Worm (Caenorhabditis elegans) whole organism, L2 larva: ENCODE data around the gene bcl-7.
A peak's percentile ranks its signal among the peaks of the same experiment; 100 is the strongest.

Experiments used
- F13H6.1 ChIP-seq: sonication (generic microtip); optimal IDR thresholded peaks from 2 replicates; lab custom pipeline; 2016; ENCODE audit warnings: missing genetic modification characterization, missing compliant biosample characterization
- R02D3.7 ChIP-seq: fragments of 150-350 bp; optimal IDR thresholded peaks from 2 replicates; lab custom pipeline; 2014; ENCODE audit warnings: missing biosample characterization, missing genetic modification characterization
- ZK546.5 ChIP-seq: sonication (generic microtip); optimal IDR thresholded peaks from 2 replicates; lab custom pipeline; 2017; ENCODE audit warnings: missing biosample characterization, missing genetic modification characterization
- alr-1 ChIP-seq: fragments of 150-350 bp; optimal IDR thresholded peaks from 2 replicates; lab custom pipeline; 2014; ENCODE audit warnings: missing biosample characterization, missing genetic modification characterization
- blmp-1 ChIP-seq: sonication (generic microtip); optimal IDR thresholded peaks from 2 replicates; lab custom pipeline; 2017; ENCODE audit warnings: missing genetic modification characterization, mild to moderate bottlenecking, missing compliant biosample characterization, antibody characterized with exemption, moderate library complexity; ENCODE audit not compliant: insufficient read depth
- ceh-16 ChIP-seq: fragments of 150-350 bp; optimal IDR thresholded peaks from 2 replicates; lab custom pipeline; 2014; ENCODE audit warnings: missing biosample characterization, missing genetic modification characterization
- ceh-82 ChIP-seq: fragments of 150-350 bp; optimal IDR thresholded peaks from 2 replicates; lab custom pipeline; 2014; ENCODE audit warnings: missing biosample characterization, missing genetic modification characterization
- crh-2 ChIP-seq: sonication (generic microtip); optimal IDR thresholded peaks from 2 replicates; lab custom pipeline; 2017; ENCODE audit warnings: missing biosample characterization, missing genetic modification characterization
- dmd-4 ChIP-seq: sonication (generic microtip); optimal IDR thresholded peaks from 2 replicates; lab custom pipeline; 2017; ENCODE audit warnings: missing biosample characterization, missing genetic modification characterization
- egl-27 ChIP-seq: sonication (generic microtip); optimal IDR thresholded peaks from 3 replicates; lab custom pipeline; 2017; ENCODE audit warnings: missing biosample characterization, missing genetic modification reagents, missing genetic modification characterization
- elt-1 ChIP-seq: fragments of 150-350 bp; optimal IDR thresholded peaks from 2 replicates; lab custom pipeline; 2014; ENCODE audit warnings: missing biosample characterization, missing genetic modification characterization
- elt-3 ChIP-seq: sonication (generic microtip); optimal IDR thresholded peaks from 2 replicates; lab custom pipeline; 2017; ENCODE audit warnings: missing biosample characterization, missing genetic modification characterization
- fos-1 ChIP-seq: fragments of 150-350 bp; optimal IDR thresholded peaks from 2 replicates; lab custom pipeline; 2014; ENCODE audit warnings: missing biosample characterization, missing genetic modification characterization
- gmeb-1 ChIP-seq: fragments of 150-350 bp; optimal IDR thresholded peaks from 2 replicates; lab custom pipeline; 2014; ENCODE audit warnings: missing biosample characterization, missing genetic modification characterization
- lin-11 ChIP-seq: fragments of 150-350 bp; sonication (generic microtip); optimal IDR thresholded peaks from 2 replicates; lab custom pipeline; 2014; ENCODE audit warnings: missing biosample characterization, missing genetic modification characterization, inconsistent platforms, mixed read lengths
- lin-13 ChIP-seq: fragments of 150-350 bp; optimal IDR thresholded peaks from 2 replicates; lab custom pipeline; 2014; ENCODE audit warnings: missing biosample characterization, missing genetic modification reagents, missing genetic modification characterization
- lsy-2 ChIP-seq, 2 experiments: fragments of 150-350 bp in 1 of 2; sonication (generic microtip) in 1 of 2; optimal IDR thresholded peaks; 2 replicates each; lab custom pipeline; 2014 to 2017; ENCODE audit warnings: missing biosample characterization in 2 of 2, missing genetic modification characterization in 2 of 2
- mdl-1 ChIP-seq, 2 experiments: fragments of 150-350 bp in 1 of 2; sonication (generic microtip) in 1 of 2; optimal IDR thresholded peaks; 2 replicates each; lab custom pipeline; 2017; ENCODE audit warnings: missing biosample characterization in 2 of 2, missing genetic modification characterization in 2 of 2
- nhr-10 ChIP-seq: sonication (generic microtip); optimal IDR thresholded peaks from 2 replicates; lab custom pipeline; 2017; ENCODE audit warnings: missing biosample characterization, missing genetic modification characterization
- nhr-11 ChIP-seq: fragments of 150-350 bp; optimal IDR thresholded peaks from 2 replicates; lab custom pipeline; 2014; ENCODE audit warnings: missing biosample characterization, missing genetic modification characterization
- nhr-129 ChIP-seq: fragments of 150-350 bp; optimal IDR thresholded peaks from 2 replicates; lab custom pipeline; 2014; ENCODE audit warnings: missing biosample characterization, missing genetic modification characterization
- nhr-21 ChIP-seq: fragments of 150-350 bp; optimal IDR thresholded peaks from 2 replicates; lab custom pipeline; 2014; ENCODE audit warnings: missing biosample characterization, missing genetic modification characterization
- nhr-23 ChIP-seq: fragments of 150-350 bp; optimal IDR thresholded peaks from 2 replicates; lab custom pipeline; 2014; ENCODE audit warnings: missing biosample characterization, missing genetic modification reagents, missing genetic modification characterization
- nhr-25 ChIP-seq: fragments of 150-350 bp; sonication (generic microtip); optimal IDR thresholded peaks from 3 replicates; lab custom pipeline; 2014; ENCODE audit warnings: missing biosample characterization, missing genetic modification characterization
- nhr-6 ChIP-seq: fragments of 150-350 bp; optimal IDR thresholded peaks from 2 replicates; lab custom pipeline; 2014; ENCODE audit warnings: missing biosample characterization, missing genetic modification characterization
- sma-3 ChIP-seq: sonication (generic microtip); optimal IDR thresholded peaks from 2 replicates; lab custom pipeline; 2016; ENCODE audit warnings: missing genetic modification reagents, missing genetic modification characterization, missing compliant biosample characterization
- sma-9 ChIP-seq, 2 experiments: fragments of 150-350 bp in 1 of 2; sonication (generic microtip) in 1 of 2; optimal IDR thresholded peaks; 2 replicates each; lab custom pipeline; 2014 to 2016; ENCODE audit warnings: missing genetic modification characterization in 2 of 2, mild to moderate bottlenecking in 1 of 2, missing biosample characterization in 1 of 2, missing compliant biosample characterization in 1 of 2, missing genetic modification reagents in 1 of 2, moderate library complexity in 1 of 2
- unc-39 ChIP-seq: fragments of 150-350 bp; optimal IDR thresholded peaks from 2 replicates; lab custom pipeline; 2014; ENCODE audit warnings: missing biosample characterization, missing genetic modification characterization
- unc-55 ChIP-seq: fragments of 150-350 bp; sonication (generic microtip); optimal IDR thresholded peaks from 3 replicates; lab custom pipeline; 2014; ENCODE audit warnings: missing biosample characterization, missing genetic modification reagents, missing genetic modification characterization
- zag-1 ChIP-seq: fragments of 150-350 bp; optimal IDR thresholded peaks from 2 replicates; lab custom pipeline; 2014; ENCODE audit warnings: missing biosample characterization, missing genetic modification characterization
- ztf-1 ChIP-seq: fragments of 200-800 bp; sonication (Bioruptor generic); conservative IDR thresholded peaks from 2 replicates; pipeline ENCODE4 v1.3.6; 2022; ENCODE audit warnings: missing genetic modification characterization, missing compliant biosample characterization
- ztf-4 ChIP-seq: fragments of 150-350 bp; optimal IDR thresholded peaks from 2 replicates; lab custom pipeline; 2014; ENCODE audit warnings: missing biosample characterization, missing genetic modification characterization

The bcl-7 gene

DNA sequence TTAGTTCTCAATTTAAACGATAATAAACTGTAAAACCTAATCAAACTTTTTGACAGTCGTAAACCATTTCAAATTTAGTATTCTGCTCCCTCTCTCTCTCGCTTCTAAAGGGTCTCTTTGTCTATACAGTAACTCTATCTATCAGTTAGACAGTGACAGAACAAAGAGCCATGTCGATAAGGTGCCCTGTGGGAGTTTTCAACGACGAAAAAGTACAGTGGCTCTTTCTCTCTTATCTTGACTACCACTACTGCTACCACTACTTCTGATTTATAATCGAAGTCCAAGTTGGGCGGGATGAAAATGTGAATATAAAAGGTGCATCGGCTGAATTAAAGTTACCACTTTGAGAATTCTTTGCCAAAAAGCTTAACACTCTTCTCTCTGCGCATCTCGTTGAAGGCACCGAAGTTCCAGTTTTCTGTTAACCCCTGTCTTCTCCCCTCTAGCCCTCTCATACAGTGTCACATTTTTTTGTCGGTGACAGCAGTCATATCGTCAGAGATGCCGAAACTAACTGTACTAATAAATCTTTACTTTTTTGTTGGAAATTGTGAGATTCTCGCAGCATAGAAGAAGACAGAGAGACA lies 25.0 kb downstream of the bcl-7 start:
- no peak for TF ChIP-seq sma-9 (GFP tag; optimal IDR thresholded peaks at IDR 0.05; lab: Kevin White, UChicago)
- no peak for TF ChIP-seq sma-9 (tag; optimal IDR thresholded peaks at IDR 0.05; lab: Kevin White, UChicago)
- no peak for TF ChIP-seq ZK546.5 (tag; lab: Kevin White, UChicago)
- no peak for TF ChIP-seq fos-1 (tag; lab: Kevin White, UChicago)
- peak; percentile 15 for TF ChIP-seq F13H6.1

DNA sequence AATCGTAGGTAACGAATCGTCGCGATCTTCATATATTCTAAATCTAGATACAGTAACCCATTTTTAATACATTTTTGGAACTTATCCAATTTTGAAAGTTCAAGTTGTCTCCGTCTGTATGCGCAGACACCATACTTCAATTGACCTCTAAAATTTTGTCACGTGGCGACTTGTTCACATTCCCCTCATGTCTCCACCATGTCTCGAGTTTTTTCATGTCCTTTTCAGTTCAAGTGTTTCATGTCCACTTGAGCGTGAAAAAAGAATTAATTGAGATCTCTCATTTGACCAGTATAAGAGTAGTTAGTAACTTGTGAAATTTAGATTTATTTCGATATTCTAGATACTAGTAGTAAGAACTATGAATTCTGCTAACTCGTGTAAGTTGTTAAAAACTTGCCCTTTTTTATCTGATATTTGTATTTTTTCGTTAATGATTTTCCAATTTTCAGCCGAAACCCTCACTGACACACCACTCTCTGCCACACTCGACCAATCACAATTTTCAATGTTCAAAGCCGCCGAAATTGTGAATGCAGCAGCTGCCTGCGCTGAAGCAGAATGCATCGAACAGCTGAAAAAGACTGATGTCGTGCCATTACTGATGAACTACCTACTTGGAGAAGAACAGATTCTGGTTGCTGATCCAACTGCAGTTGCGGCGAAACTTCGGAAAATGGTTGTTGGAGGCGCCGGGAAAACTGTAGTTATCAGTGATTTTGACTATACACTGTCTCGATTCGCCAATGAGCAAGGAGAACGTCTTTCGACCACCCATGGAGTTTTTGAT lies 25.9 kb downstream of the bcl-7 start:
- TF ChIP-seq crh-2 (tag; lab: Kevin White, UChicago), result peak; percentile 25
- peak; percentile 18 for TF ChIP-seq blmp-1
- no peak for TF ChIP-seq nhr-11 (tag; lab: Kevin White, UChicago)
- peak; percentile 60 for TF ChIP-seq nhr-129
- TF ChIP-seq lsy-2 (tag; optimal IDR thresholded peaks at IDR 0.05; lab: Kevin White, UChicago), result peak in 1 of 2 experiments; percentile 38
- no peak for TF ChIP-seq nhr-21
- TF ChIP-seq mdl-1 (tag; optimal IDR thresholded peaks at IDR 0.05; lab: Kevin White, UChicago), result peak; percentile 12 to 43
- no peak for TF ChIP-seq F13H6.1
- TF ChIP-seq fos-1 (tag; lab: Kevin White, UChicago), result peak; percentile 12
- peak; percentile 57 for TF ChIP-seq nhr-6 (tag; lab: Kevin White, UChicago)
- peak; percentile 83 for TF ChIP-seq nhr-25 (tag; lab: Kevin White, UChicago)
- peak; percentile 69 for TF ChIP-seq sma-3 (GFP tag; lab: Kevin White, UChicago)
- no peak for TF ChIP-seq lin-11 (tag; lab: Kevin White, UChicago)
- peak; percentile 77 for TF ChIP-seq sma-9 (GFP tag; optimal IDR thresholded peaks at IDR 0.05; lab: Kevin White, UChicago)
- TF ChIP-seq sma-9 (tag; optimal IDR thresholded peaks at IDR 0.05; lab: Kevin White, UChicago), result no peak

DNA sequence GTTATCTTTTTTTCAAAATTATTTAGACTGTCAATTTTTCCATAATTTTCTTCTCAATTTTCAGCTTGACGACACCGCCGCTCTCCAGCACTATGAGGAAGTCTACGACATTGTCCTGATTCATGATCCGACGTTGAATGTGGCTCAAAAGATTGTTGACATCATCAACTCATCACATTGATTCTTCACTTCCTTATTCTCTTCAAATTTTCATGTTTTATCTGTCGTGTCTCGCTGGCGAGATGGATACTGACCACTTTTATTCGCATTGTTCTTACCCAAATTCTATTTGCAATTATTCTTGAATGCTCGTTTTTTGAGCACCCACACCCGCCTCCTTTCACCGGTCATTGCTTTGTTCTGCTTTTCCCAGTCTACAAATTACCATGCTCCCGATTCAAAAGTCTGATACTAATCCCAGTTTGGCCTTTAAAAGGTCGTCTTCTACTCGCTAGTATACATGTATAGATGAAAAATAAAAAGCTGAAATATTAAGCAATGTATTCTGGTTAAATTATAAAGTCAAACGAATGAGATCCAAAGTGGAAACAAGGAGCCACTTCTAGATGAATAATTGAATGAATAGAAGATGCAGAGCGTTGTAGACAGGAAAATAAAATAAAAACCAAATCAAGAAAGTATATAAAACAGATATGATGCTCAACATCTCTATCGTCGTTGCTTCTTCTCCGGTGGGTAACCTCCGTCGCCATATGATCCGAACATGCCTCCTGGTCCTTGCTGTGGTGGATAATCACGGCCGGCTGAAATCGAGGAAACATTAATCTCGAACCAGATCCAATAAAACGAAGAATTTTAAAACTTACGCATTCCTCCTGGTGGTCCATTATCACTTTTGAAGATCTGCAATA lies 27.4 kb downstream of the bcl-7 start:
- TF ChIP-seq nhr-6 (tag; lab: Kevin White, UChicago), result no peak
- no peak for TF ChIP-seq sma-3 (GFP tag; lab: Kevin White, UChicago)
- TF ChIP-seq ceh-82, result no peak
- peak; percentile 16 for TF ChIP-seq blmp-1
- no peak for TF ChIP-seq egl-27 (tag; lab: Kevin White, UChicago)
- peak; percentile 68 for TF ChIP-seq nhr-25 (tag; lab: Kevin White, UChicago)
- no peak for TF ChIP-seq lsy-2 (tag; optimal IDR thresholded peaks at IDR 0.05; lab: Kevin White, UChicago)
- TF ChIP-seq nhr-11 (tag; lab: Kevin White, UChicago), result no peak
- TF ChIP-seq nhr-10 (tag; lab: Kevin White, UChicago), result no peak
- peak; percentile 70 for TF ChIP-seq ztf-4 (tag; lab: Kevin White, UChicago)

DNA sequence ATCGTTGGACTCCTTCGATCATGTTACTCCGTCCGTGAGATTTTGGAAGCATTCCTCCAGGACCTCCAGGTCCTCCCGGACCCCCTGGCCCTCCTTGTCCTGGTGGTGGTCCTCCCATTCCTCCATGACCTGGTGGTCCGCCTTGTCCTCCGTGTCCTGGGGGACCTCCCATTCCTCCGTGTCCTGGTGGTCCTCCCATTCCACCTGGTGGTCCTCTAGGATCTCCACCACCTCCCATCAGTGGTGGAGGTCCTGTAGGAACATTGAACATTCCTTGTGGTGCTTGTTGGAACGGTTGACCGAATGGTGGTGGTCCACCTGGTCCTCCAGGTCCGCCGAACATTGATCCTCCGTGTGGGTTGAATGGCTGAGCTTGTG lies 28.0 kb downstream of the bcl-7 start:
- no peak for TF ChIP-seq F13H6.1
- TF ChIP-seq unc-55 (GFP tag; lab: Kevin White, UChicago), result no peak
- no peak for TF ChIP-seq nhr-23 (tag; lab: Kevin White, UChicago)
- TF ChIP-seq zag-1 (tag; lab: Kevin White, UChicago), result no peak
- no peak for TF ChIP-seq R02D3.7 (tag; lab: Kevin White, UChicago)
- no peak for TF ChIP-seq alr-1
- TF ChIP-seq ceh-82, result no peak
- TF ChIP-seq crh-2 (tag; lab: Kevin White, UChicago), result no peak
- TF ChIP-seq lin-13 (GFP tag; lab: Kevin White, UChicago), result no peak
- TF ChIP-seq ztf-4 (tag; lab: Kevin White, UChicago), result no peak
- TF ChIP-seq dmd-4 (tag; lab: Kevin White, UChicago), result no peak
- no peak for TF ChIP-seq gmeb-1
- no peak for TF ChIP-seq elt-3 (tag; lab: Kevin White, UChicago)
- TF ChIP-seq unc-39, result no peak
- TF ChIP-seq sma-3 (GFP tag; lab: Kevin White, UChicago), result no peak
- no peak for TF ChIP-seq nhr-21
- no peak for TF ChIP-seq ztf-1 (GFP tag; lab: Robert Waterston, UW)
- no peak for TF ChIP-seq elt-1
- no peak for TF ChIP-seq ceh-16 (tag; lab: Kevin White, UChicago)
- TF ChIP-seq nhr-10 (tag; lab: Kevin White, UChicago), result no peak
